Worm (Caenorhabditis elegans): ENCODE data around the gene C42D4.18.
A peak's percentile ranks its signal among the peaks of the same experiment; 100 is the strongest.

C42D4.18 gene

ce11 chrIV:7121313-7122055, 45.1 kb upstream of the C42D4.18 start, which contains the start of the genes C34D4.10 and str-48:
Gene C34D4.10 (minus strand): TSS chrIV:7121413.
Gene str-48 (plus strand): TSS chrIV:7122005.
- TF ChIP-seq elt-1 (tag; optimal IDR thresholded peaks at IDR 0.05) (no peak), mab-5 (tag; optimal IDR thresholded peaks at IDR 0.05) (no peak), snpc-4 (tag; optimal IDR thresholded peaks at IDR 0.05) (no peak), ztf-1 (GFP tag; conservative IDR thresholded peaks at IDR 0.05) (no peak), sma-3 (GFP tag; optimal IDR thresholded peaks at IDR 0.05) (no peak), nhr-237 (tag; optimal IDR thresholded peaks at IDR 0.05) (no peak), fos-1 (tag; optimal IDR thresholded peaks at IDR 0.05) (no peak), skn-1 (tag; optimal IDR thresholded peaks at IDR 0.05) (no peak)

- TF ChIP-seq nhr-21 (tag; optimal IDR thresholded peaks at IDR 0.05) (peak; percentile 53), nhr-129 (tag; optimal IDR thresholded peaks at IDR 0.05) (peak; percentile 37), ZK546.5 (tag; optimal IDR thresholded peaks at IDR 0.05) (no peak), sma-3 (GFP tag; optimal IDR thresholded peaks at IDR 0.05) (peak; percentile 74), nhr-25 (tag; optimal IDR thresholded peaks at IDR 0.05) (peak; percentile 72), sma-9 (GFP tag; optimal IDR thresholded peaks at IDR 0.05) (peak; percentile 44), sma-9 (tag; optimal IDR thresholded peaks at IDR 0.05) (no peak), alr-1 (tag; optimal IDR thresholded peaks at IDR 0.05) (no peak), blmp-1 (tag; optimal IDR thresholded peaks at IDR 0.05; ENCODE audit: insufficient read depth) (peak; percentile 43), lsy-2 (tag; optimal IDR thresholded peaks at IDR 0.05) (peak in 1 of 2 experiments; percentile 23)
These were observed 34.8 kb upstream of the C42D4.18 start, which contains the start of gene grsp-3 for ce11 chrIV:7131780-7132179. Gene grsp-3 (minus strand): TSS chrIV:7131928.

- TF ChIP-seq sma-3 (GFP tag; optimal IDR thresholded peaks at IDR 0.05) (peak; percentile 37), sem-4 (tag; optimal IDR thresholded peaks at IDR 0.05) (no peak), lsy-2 (tag; optimal IDR thresholded peaks at IDR 0.05) (peak in 1 of 2 experiments; percentile 52), dmd-4 (tag; optimal IDR thresholded peaks at IDR 0.05) (no peak), gmeb-1 (tag; optimal IDR thresholded peaks at IDR 0.05) (peak; percentile 9), alr-1 (tag; optimal IDR thresholded peaks at IDR 0.05) (no peak), fos-1 (tag; optimal IDR thresholded peaks at IDR 0.05) (no peak), C34F6.9 (tag; optimal IDR thresholded peaks at IDR 0.05) (peak; percentile 33), nhr-77 (tag; optimal IDR thresholded peaks at IDR 0.05) (no peak), lin-13 (GFP tag; optimal IDR thresholded peaks at IDR 0.05) (no peak), egl-27 (tag; optimal IDR thresholded peaks at IDR 0.05) (no peak)
These were observed 33.4 kb upstream of the C42D4.18 start, which contains the start of gene cyn-12 for ce11 chrIV:7133140-7133539. Gene cyn-12 (minus strand): TSS chrIV:7133217.

- TF ChIP-seq blmp-1 (tag; optimal IDR thresholded peaks at IDR 0.05; ENCODE audit: insufficient read depth) (no peak), ama-1 (optimal IDR thresholded peaks at IDR 0.05) (no peak), aly-2 (tag; optimal IDR thresholded peaks at IDR 0.05) (no peak), skn-1 (tag; optimal IDR thresholded peaks at IDR 0.05) (no peak), unc-55 (GFP tag; optimal IDR thresholded peaks at IDR 0.05) (no peak), nhr-237 (tag; optimal IDR thresholded peaks at IDR 0.05) (no peak), snpc-4 (tag; optimal IDR thresholded peaks at IDR 0.05) (no peak), sma-9 (GFP tag; optimal IDR thresholded peaks at IDR 0.05) (no peak), sma-9 (tag; optimal IDR thresholded peaks at IDR 0.05) (no peak), nhr-25 (tag; optimal IDR thresholded peaks at IDR 0.05) (no peak), nhr-77 (tag; optimal IDR thresholded peaks at IDR 0.05) (no peak), ZK546.5 (tag; optimal IDR thresholded peaks at IDR 0.05) (no peak), C34F6.9 (tag; optimal IDR thresholded peaks at IDR 0.05) (no peak), sma-3 (GFP tag; optimal IDR thresholded peaks at IDR 0.05) (no peak), unc-39 (tag; optimal IDR thresholded peaks at IDR 0.05) (no peak), peb-1 (tag; optimal IDR thresholded peaks at IDR 0.05) (no peak)
These were observed 32.6 kb upstream of the C42D4.18 start, which contains the start of gene mutd-1 for ce11 chrIV:7133983-7134382. Gene mutd-1 (minus strand): TSS chrIV:7134083.

ce11 chrIV:7139143-7139542, 27.4 kb upstream of the C42D4.18 start:
- TF ChIP-seq unc-39 (tag; optimal IDR thresholded peaks at IDR 0.05) (no peak), nhr-237 (tag; optimal IDR thresholded peaks at IDR 0.05) (no peak), ztf-11 (tag; optimal IDR thresholded peaks at IDR 0.05) (no peak), nhr-21 (tag; optimal IDR thresholded peaks at IDR 0.05) (no peak), unc-62 (GFP tag; optimal IDR thresholded peaks at IDR 0.05) (no peak), snpc-4 (tag; optimal IDR thresholded peaks at IDR 0.05) (no peak), sem-4 (tag; optimal IDR thresholded peaks at IDR 0.05) (no peak)
